Worm (Caenorhabditis elegans): ENCODE measurements around the gene F39G3.3.

ce11 chrV:4777388-4777986 is 45.8 kb downstream of the F39G3.3 start, which contains the start of gene C18G1.1:
- no peak for TF ChIP-seq unc-86 (tag; optimal IDR thresholded peaks at IDR 0.05)
- TF ChIP-seq pqm-1 (tag; optimal IDR thresholded peaks at IDR 0.05), result no peak
- TF ChIP-seq elt-3 (tag; optimal IDR thresholded peaks at IDR 0.05), result no peak
- no peak for TF ChIP-seq hlh-17 (GFP tag; optimal IDR thresholded peaks at IDR 0.05; ENCODE audit: borderline replicate concordance)
- TF ChIP-seq skn-1 (tag; optimal IDR thresholded peaks at IDR 0.05), result no peak
